Worm (Caenorhabditis elegans) whole organism, L3 larva: ENCODE measurements around the gene vig-1.

Source experiments
- R02D3.7 ChIP-seq: fragments of 150-350 bp; optimal IDR thresholded peaks from 2 replicates; lab custom pipeline; 2014; ENCODE audit warnings: missing biosample characterization, missing genetic modification characterization
- ama-1 ChIP-seq: fragments of 150-350 bp; optimal IDR thresholded peaks from 2 replicates; lab custom pipeline; 2018
- ceh-82 ChIP-seq: fragments of 150-350 bp; optimal IDR thresholded peaks from 2 replicates; lab custom pipeline; 2014; ENCODE audit warnings: missing biosample characterization, missing genetic modification characterization
- elt-1 ChIP-seq: fragments of 150-350 bp; optimal IDR thresholded peaks from 2 replicates; lab custom pipeline; 2014; ENCODE audit warnings: missing biosample characterization, missing genetic modification characterization
- fkh-10 ChIP-seq: sonication (generic microtip); optimal IDR thresholded peaks from 2 replicates; lab custom pipeline; 2017; ENCODE audit warnings: missing biosample characterization, missing genetic modification reagents, missing genetic modification characterization
- jun-1 ChIP-seq: fragments of 150-350 bp; optimal IDR thresholded peaks from 2 replicates; lab custom pipeline; 2014; ENCODE audit warnings: missing biosample characterization, missing genetic modification reagents, missing genetic modification characterization
- nfya-1 ChIP-seq: sonication (generic microtip); optimal IDR thresholded peaks from 2 replicates; lab custom pipeline; 2017; ENCODE audit warnings: missing genetic modification characterization, mild to moderate bottlenecking, missing compliant biosample characterization, antibody characterized with exemption, moderate library complexity; ENCODE audit not compliant: insufficient read depth
- nhr-12 ChIP-seq: fragments of 150-350 bp; optimal IDR thresholded peaks from 2 replicates; lab custom pipeline; 2014; ENCODE audit warnings: missing biosample characterization, missing genetic modification characterization
- nhr-77 ChIP-seq: fragments of 150-350 bp; optimal IDR thresholded peaks from 2 replicates; lab custom pipeline; 2014; ENCODE audit warnings: missing biosample characterization, missing genetic modification characterization
- pha-4 ChIP-seq: fragments of 150-350 bp; optimal IDR thresholded peaks from 2 replicates; lab custom pipeline; 2014; ENCODE audit warnings: missing biosample characterization, missing genetic modification reagents, missing genetic modification characterization
- tbx-2 ChIP-seq: sonication (generic microtip); optimal IDR thresholded peaks from 2 replicates; lab custom pipeline; 2016; ENCODE audit warnings: mild to moderate bottlenecking, missing genetic modification characterization, missing compliant biosample characterization
- unc-39 ChIP-seq: sonication (generic microtip); optimal IDR thresholded peaks from 4 replicates; lab custom pipeline; 2017; ENCODE audit warnings: missing biosample characterization, missing genetic modification characterization
- unc-62 ChIP-seq: fragments of 150-350 bp; sonication (generic microtip); optimal IDR thresholded peaks from 4 replicates; lab custom pipeline; 2014; ENCODE audit warnings: missing biosample characterization, missing genetic modification reagents, missing genetic modification characterization

DNA sequence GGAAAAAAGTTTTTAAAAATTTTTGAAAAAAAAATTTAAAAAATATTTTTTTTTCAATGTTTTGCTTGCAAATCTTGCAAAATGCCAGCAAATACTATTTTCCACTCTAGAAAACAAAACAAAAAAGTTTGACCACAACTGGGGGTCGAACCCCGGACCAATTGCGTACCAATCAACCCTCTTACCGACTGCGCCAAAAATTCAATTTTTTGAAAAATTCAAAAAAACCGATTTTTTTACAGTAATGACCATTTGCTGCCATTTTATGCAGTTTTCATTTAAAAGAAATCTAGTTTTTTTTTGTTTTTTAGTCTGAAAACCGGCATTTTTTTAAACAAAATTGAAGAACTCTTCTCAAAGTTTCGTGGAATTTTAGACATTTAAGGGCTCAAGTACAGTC lies 41.6 kb downstream of the vig-1 start:
- TF ChIP-seq nfya-1 (tag; lab: Kevin White, UChicago) (no peak), ama-1 (lab: Kevin White, UChicago) (no peak), unc-39 (tag; lab: Kevin White, UChicago) (no peak), fkh-10 (GFP tag; lab: Kevin White, UChicago) (no peak), nhr-12 (no peak), tbx-2 (tag; lab: Kevin White, UChicago) (no peak), R02D3.7 (no peak), jun-1 (tag; lab: Kevin White, UChicago) (no peak), nhr-77 (tag; lab: Kevin White, UChicago) (no peak), unc-62 (GFP tag; lab: Kevin White, UChicago) (no peak), ceh-82 (no peak), pha-4 (tag; lab: Kevin White, UChicago) (no peak), elt-1 (tag; lab: Kevin White, UChicago) (no peak)
